Worm (Caenorhabditis elegans) whole organism, early embryonic: ENCODE data around the gene T23F11.2.

Experiments
- B0310.2 ChIP-seq: sonication (generic microtip); optimal IDR thresholded peaks from 2 replicates; lab custom pipeline; 2016; ENCODE audit warnings: mild to moderate bottlenecking, missing genetic modification characterization, missing compliant biosample characterization
- F13C5.2 ChIP-seq: sonication (generic microtip); optimal IDR thresholded peaks from 2 replicates; lab custom pipeline; 2017; ENCODE audit warnings: mild to moderate bottlenecking, missing genetic modification characterization, inconsistent platforms, missing compliant biosample characterization
- aly-1 ChIP-seq: sonication (generic microtip); optimal IDR thresholded peaks from 2 replicates; lab custom pipeline; 2016; ENCODE audit warnings: missing genetic modification characterization, missing compliant biosample characterization
- ama-1 ChIP-seq: fragments of 150-350 bp; optimal IDR thresholded peaks from 2 replicates; lab custom pipeline; 2014
- ceh-13 ChIP-seq: fragments of 200-800 bp; sonication (Bioruptor generic); optimal IDR thresholded peaks from 2 replicates; lab custom pipeline; 2018; ENCODE audit warnings: mild to moderate bottlenecking, missing genetic modification characterization, missing compliant biosample characterization
- ceh-36 ChIP-seq: sonication (generic microtip); optimal IDR thresholded peaks from 2 replicates; lab custom pipeline; 2016; ENCODE audit warnings: missing genetic modification characterization, inconsistent platforms, missing compliant biosample characterization
- ets-7 ChIP-seq: sonication (generic microtip); optimal IDR thresholded peaks from 2 replicates; lab custom pipeline; 2016; ENCODE audit warnings: missing genotype, missing genetic modification characterization, missing compliant biosample characterization
- flt-1 ChIP-seq: fragments of 200-800 bp; sonication (Bioruptor generic); IDR thresholded peaks from 2 replicates; pipeline ENCODE4 v1.3.6; 2022; ENCODE audit warnings: missing genetic modification characterization, missing compliant biosample characterization
- hmbx-1 ChIP-seq: sonication (generic microtip); optimal IDR thresholded peaks from 2 replicates; lab custom pipeline; 2016; ENCODE audit warnings: mild to moderate bottlenecking, missing genetic modification characterization, missing compliant biosample characterization
- hmg-4 ChIP-seq: fragments of 200-800 bp; sonication (Bioruptor generic); optimal IDR thresholded peaks from 2 replicates; lab custom pipeline; 2018; ENCODE audit warnings: mild to moderate bottlenecking, missing genetic modification characterization, missing compliant biosample characterization
- hnd-1 ChIP-seq: sonication (generic microtip); optimal IDR thresholded peaks from 2 replicates; lab custom pipeline; 2016; ENCODE audit warnings: missing genetic modification characterization, missing compliant biosample characterization
- pes-1 ChIP-seq: fragments of 200-800 bp; sonication (Bioruptor generic); IDR thresholded peaks from 2 replicates; pipeline ENCODE4 v1.3.6; 2022; ENCODE audit warnings: missing genetic modification reagents, missing genetic modification characterization, missing compliant biosample characterization
- scrt-1 ChIP-seq: fragments of 200-800 bp; sonication (Bioruptor generic); IDR thresholded peaks from 2 replicates; pipeline ENCODE4 v1.3.6; 2022; ENCODE audit warnings: missing genetic modification characterization, missing compliant biosample characterization
- sea-1 ChIP-seq: fragments of 200-800 bp; sonication (Bioruptor generic); conservative IDR thresholded peaks from 2 replicates; pipeline ENCODE4 v1.3.6; 2022; ENCODE audit warnings: missing genetic modification characterization, missing compliant biosample characterization
- tbx-11 ChIP-seq: fragments of 200-800 bp; sonication (Bioruptor generic); IDR thresholded peaks from 2 replicates; pipeline ENCODE4 v1.3.6; 2022; ENCODE audit warnings: missing genetic modification characterization, missing compliant biosample characterization
- tbx-37 ChIP-seq: fragments of 200-800 bp; sonication (Bioruptor generic); conservative IDR thresholded peaks from 2 replicates; pipeline ENCODE4 v1.3.6; 2022; ENCODE audit warnings: missing genetic modification reagents, missing genetic modification characterization, missing compliant biosample characterization
- tra-4 ChIP-seq: sonication (generic microtip); optimal IDR thresholded peaks from 2 replicates; lab custom pipeline; 2017; ENCODE audit warnings: missing genetic modification characterization, missing compliant biosample characterization

Gene T23F11.2

ce11 chrIII:4658384-4658844 is 3.1 kb upstream of the T23F11.2 start, which contains the start of gene cdka-1:
Gene cdka-1, plus strand, starts transcription at chrIII:4658794.
- no peak for TF ChIP-seq aly-1 (tag; lab: Kevin White, UChicago)
- TF ChIP-seq ceh-36 (tag; lab: Kevin White, UChicago) = no peak
- no peak for TF ChIP-seq ceh-13 (GFP tag; lab: Kevin White, UChicago)
- no peak for TF ChIP-seq pes-1 (GFP tag; lab: Robert Waterston, UW)
- TF ChIP-seq ets-7 (tag; lab: Kevin White, UChicago) = no peak
- TF ChIP-seq B0310.2 (tag; lab: Kevin White, UChicago) = no peak
- TF ChIP-seq flt-1 (GFP tag; lab: Robert Waterston, UW) = no peak
- no peak for TF ChIP-seq ama-1 (lab: Kevin White, UChicago)
- TF ChIP-seq sea-1 (GFP tag; lab: Robert Waterston, UW) = no peak
- TF ChIP-seq tbx-11 (GFP tag; lab: Robert Waterston, UW) = no peak
- TF ChIP-seq tbx-37 (GFP tag; lab: Robert Waterston, UW) = no peak
- TF ChIP-seq hnd-1 (tag; lab: Kevin White, UChicago) = no peak
- no peak for TF ChIP-seq F13C5.2 (tag; lab: Kevin White, UChicago)
- TF ChIP-seq tra-4 (tag; lab: Kevin White, UChicago) = no peak
- TF ChIP-seq hmg-4 = no peak
- TF ChIP-seq scrt-1 (GFP tag; lab: Robert Waterston, UW) = no peak
- no peak for TF ChIP-seq hmbx-1 (tag; lab: Kevin White, UChicago)

- TF ChIP-seq scrt-1 (GFP tag; lab: Robert Waterston, UW) = no peak
- no peak for TF ChIP-seq hnd-1 (tag; lab: Kevin White, UChicago)
- TF ChIP-seq sea-1 (GFP tag; lab: Robert Waterston, UW) = no peak
- no peak for TF ChIP-seq hmg-4
- no peak for TF ChIP-seq ceh-36 (tag; lab: Kevin White, UChicago)
- no peak for TF ChIP-seq F13C5.2 (tag; lab: Kevin White, UChicago)
- no peak for TF ChIP-seq flt-1 (GFP tag; lab: Robert Waterston, UW)
- TF ChIP-seq pes-1 (GFP tag; lab: Robert Waterston, UW) = no peak
- TF ChIP-seq hmbx-1 (tag; lab: Kevin White, UChicago) = no peak
- no peak for TF ChIP-seq ceh-13 (GFP tag; lab: Kevin White, UChicago)
- no peak for TF ChIP-seq ets-7 (tag; lab: Kevin White, UChicago)
- no peak for TF ChIP-seq tra-4 (tag; lab: Kevin White, UChicago)
- TF ChIP-seq tbx-37 (GFP tag; lab: Robert Waterston, UW) = no peak
- TF ChIP-seq tbx-11 (GFP tag; lab: Robert Waterston, UW) = no peak
- TF ChIP-seq ama-1 (lab: Kevin White, UChicago) = no peak
- no peak for TF ChIP-seq B0310.2 (tag; lab: Kevin White, UChicago)
- TF ChIP-seq aly-1 (tag; lab: Kevin White, UChicago) = no peak
Measured at ce11 chrIII:4657386-4657785, 2.1 kb upstream of the T23F11.2 start.

- TF ChIP-seq tbx-37 (GFP tag; lab: Robert Waterston, UW) = no peak
- no peak for TF ChIP-seq ama-1 (lab: Kevin White, UChicago)
- TF ChIP-seq B0310.2 (tag; lab: Kevin White, UChicago) = no peak
- TF ChIP-seq tra-4 (tag; lab: Kevin White, UChicago) = no peak
- TF ChIP-seq hnd-1 (tag; lab: Kevin White, UChicago) = no peak
- no peak for TF ChIP-seq ceh-13 (GFP tag; lab: Kevin White, UChicago)
- no peak for TF ChIP-seq scrt-1 (GFP tag; lab: Robert Waterston, UW)
- TF ChIP-seq aly-1 (tag; lab: Kevin White, UChicago) = no peak
- TF ChIP-seq F13C5.2 (tag; lab: Kevin White, UChicago) = no peak
- no peak for TF ChIP-seq flt-1 (GFP tag; lab: Robert Waterston, UW)
- no peak for TF ChIP-seq hmg-4
- no peak for TF ChIP-seq ceh-36 (tag; lab: Kevin White, UChicago)
- no peak for TF ChIP-seq pes-1 (GFP tag; lab: Robert Waterston, UW)
- TF ChIP-seq hmbx-1 (tag; lab: Kevin White, UChicago) = no peak
- TF ChIP-seq sea-1 (GFP tag; lab: Robert Waterston, UW) = no peak
- no peak for TF ChIP-seq tbx-11 (GFP tag; lab: Robert Waterston, UW)
Measured at ce11 chrIII:4656415-4656814, 1.1 kb upstream of the T23F11.2 start.

- TF ChIP-seq tra-4 (tag; lab: Kevin White, UChicago) (no peak), hmg-4 (no peak), aly-1 (tag; lab: Kevin White, UChicago) (no peak), B0310.2 (tag; lab: Kevin White, UChicago) (no peak), ceh-36 (tag; lab: Kevin White, UChicago) (no peak), pes-1 (GFP tag; lab: Robert Waterston, UW) (no peak), F13C5.2 (tag; lab: Kevin White, UChicago) (no peak), flt-1 (GFP tag; lab: Robert Waterston, UW) (no peak), scrt-1 (GFP tag; lab: Robert Waterston, UW) (no peak), tbx-11 (GFP tag; lab: Robert Waterston, UW) (no peak), ets-7 (tag; lab: Kevin White, UChicago) (no peak), tbx-37 (GFP tag; lab: Robert Waterston, UW) (no peak), ceh-13 (GFP tag; lab: Kevin White, UChicago) (no peak), sea-1 (GFP tag; lab: Robert Waterston, UW) (no peak), hmbx-1 (tag; lab: Kevin White, UChicago) (no peak), hnd-1 (tag; lab: Kevin White, UChicago) (no peak), ama-1 (lab: Kevin White, UChicago) (no peak)
Measured at ce11 chrIII:4653912-4654311, 1.4 kb downstream of the T23F11.2 start.

- TF ChIP-seq hnd-1 (tag; lab: Kevin White, UChicago) = no peak
- no peak for TF ChIP-seq tra-4 (tag; lab: Kevin White, UChicago)
- no peak for TF ChIP-seq ceh-36 (tag; lab: Kevin White, UChicago)
- TF ChIP-seq scrt-1 (GFP tag; lab: Robert Waterston, UW) = no peak
- no peak for TF ChIP-seq aly-1 (tag; lab: Kevin White, UChicago)
- no peak for TF ChIP-seq ets-7 (tag; lab: Kevin White, UChicago)
- no peak for TF ChIP-seq hmg-4
- TF ChIP-seq hmbx-1 (tag; lab: Kevin White, UChicago) = no peak
- no peak for TF ChIP-seq ama-1 (lab: Kevin White, UChicago)
Measured at ce11 chrIII:4653374-4653773, 1.9 kb downstream of the T23F11.2 start.
